Worm (Caenorhabditis elegans): ENCODE results near the gene C37E2.10.

C37E2.10 gene

DNA sequence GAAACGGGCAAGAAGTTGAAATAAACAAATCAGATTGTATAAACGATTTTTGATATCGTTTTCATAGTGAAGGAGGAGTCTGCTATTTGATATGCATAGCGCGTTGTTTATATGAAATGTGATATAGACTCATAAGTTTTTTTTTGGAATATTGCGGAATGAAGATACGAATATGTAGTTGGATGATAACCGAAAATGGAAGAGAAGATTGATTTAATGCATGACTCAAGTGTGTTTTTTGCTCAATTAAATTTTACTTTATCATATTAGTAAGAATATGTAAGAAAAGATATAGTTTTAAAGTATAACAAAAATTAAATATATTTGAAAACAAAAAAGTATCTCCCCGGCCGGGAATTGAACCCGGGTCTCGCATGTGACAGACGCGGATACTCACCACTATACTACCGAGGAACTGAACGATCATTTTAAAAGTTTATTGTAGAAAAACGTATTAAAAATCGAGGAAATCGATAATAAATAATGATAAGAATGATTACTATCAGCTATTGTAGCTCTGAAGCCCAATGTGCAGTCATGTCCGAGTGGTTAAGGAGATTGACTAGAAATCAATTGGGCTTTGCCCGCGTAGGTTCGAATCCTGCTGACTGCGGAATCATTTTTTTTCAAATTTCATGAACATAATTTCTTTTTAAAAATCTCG lies 17.0 kb upstream of the C37E2.10 start, which contains the start of gene lgc-25:
Gene lgc-25, minus strand, starts transcription at position 51 of the 664 bp plus-strand sequence.
- TF ChIP-seq lin-13 (GFP tag; optimal IDR thresholded peaks at IDR 0.05): peak; percentile 17
- TF ChIP-seq mxl-2 (GFP tag; conservative IDR thresholded peaks at IDR 0.05): no peak
- TF ChIP-seq duxl-1 (tag; optimal IDR thresholded peaks at IDR 0.05; ENCODE audit: poor library complexity): peak; percentile 59
- peak; percentile 7 for TF ChIP-seq nhr-28 (tag; optimal IDR thresholded peaks at IDR 0.05)
- TF ChIP-seq vab-7 (GFP tag; IDR thresholded peaks at IDR 0.05): peak; percentile 84
- TF ChIP-seq aly-2 (tag; optimal IDR thresholded peaks at IDR 0.05): no peak
- TF ChIP-seq unc-62 (GFP tag; optimal IDR thresholded peaks at IDR 0.05 in 1 of 2): no peak
- TF ChIP-seq unc-62 (tag; optimal IDR thresholded peaks at IDR 0.05): no peak
- TF ChIP-seq unc-39 (tag; optimal IDR thresholded peaks at IDR 0.05): no peak
- TF ChIP-seq unc-130 (GFP tag; optimal IDR thresholded peaks at IDR 0.05): no peak
- TF ChIP-seq php-3 (GFP tag; IDR thresholded peaks at IDR 0.05): peak; percentile 55; the same call in 1 of the 2 replicates
- TF ChIP-seq nhr-77 (tag; optimal IDR thresholded peaks at IDR 0.05): peak; percentile 52
- TF ChIP-seq dve-1 (tag; optimal IDR thresholded peaks at IDR 0.05; ENCODE audit: insufficient read depth): peak; percentile 63
- TF ChIP-seq spr-3 (GFP tag; optimal IDR thresholded peaks at IDR 0.05): no peak
- peak; percentile 56; the same call in 1 of the 2 replicates for TF ChIP-seq F26F4.8 (GFP tag; conservative IDR thresholded peaks at IDR 0.05)
- TF ChIP-seq ceh-20 (GFP tag; IDR thresholded peaks at IDR 0.05): peak; percentile 75
- TF ChIP-seq D1046.2 (GFP tag; IDR thresholded peaks at IDR 0.05): peak; percentile 16; the same call in 1 of the 2 replicates
- TF ChIP-seq hmg-1.1 (GFP tag; IDR thresholded peaks at IDR 0.05): peak; percentile 28; the same call in 1 of the 2 replicates
- TF ChIP-seq madf-9 (GFP tag; conservative IDR thresholded peaks at IDR 0.05): peak; percentile 70
- TF ChIP-seq lir-3 (tag; optimal IDR thresholded peaks at IDR 0.05): peak; percentile 12
- no peak for TF ChIP-seq ceh-82 (tag; optimal IDR thresholded peaks at IDR 0.05)
- TF ChIP-seq zip-2 (tag; optimal IDR thresholded peaks at IDR 0.05): no peak
- TF ChIP-seq mdl-1 (tag; optimal IDR thresholded peaks at IDR 0.05): peak in 1 of 2 experiments; percentile 19
- peak; percentile 28; the same call in 1 of the 2 replicates for TF ChIP-seq tra-1 (GFP tag; IDR thresholded peaks at IDR 0.05)
- TF ChIP-seq pha-4 (GFP tag; IDR thresholded peaks at IDR 0.05): 0 out of 2 replicates have a peak, but pooled peaks have one; percentile 48
- TF ChIP-seq pha-4 (tag; optimal IDR thresholded peaks at IDR 0.05): no peak
- peak; percentile 68 for TF ChIP-seq T26A8.4 (GFP tag; IDR thresholded peaks at IDR 0.05)
- TF ChIP-seq Y48G9A.11 (GFP tag; IDR thresholded peaks at IDR 0.05): peak; percentile 50; the same call in 1 of the 2 replicates
- TF ChIP-seq egl-27 (tag; optimal IDR thresholded peaks at IDR 0.05): no peak
- TF ChIP-seq lim-7 (GFP tag; IDR thresholded peaks at IDR 0.05): peak; percentile 81
- 0 out of 2 replicates have a peak, but pooled peaks have one; percentile 18 for TF ChIP-seq lin-1 (GFP tag; IDR thresholded peaks at IDR 0.05)
- peak; percentile 31; the same call in 1 of the 2 replicates for TF ChIP-seq mdt-29 (GFP tag; IDR thresholded peaks at IDR 0.05)
- peak; percentile 86 for TF ChIP-seq hlh-30 (tag; optimal IDR thresholded peaks at IDR 0.05; ENCODE audit: insufficient read depth)
- peak; percentile 53 for TF ChIP-seq T20F7.1 (GFP tag; optimal IDR thresholded peaks at IDR 0.05)
- 0 out of 2 replicates have a peak, but pooled peaks have one; percentile 44 for TF ChIP-seq dmd-9 (GFP tag; IDR thresholded peaks at IDR 0.05)
- TF ChIP-seq zfp-2 (tag; optimal IDR thresholded peaks at IDR 0.05): peak; percentile 18
- no peak; the same call in none of the 2 replicates for TF ChIP-seq lin-38 (GFP tag; IDR thresholded peaks at IDR 0.05)
- 0 out of 2 replicates have a peak, but pooled peaks have one; percentile 62 for TF ChIP-seq Y75B8A.6 (GFP tag; IDR thresholded peaks at IDR 0.05)
- no peak for TF ChIP-seq aha-1 (tag)
- TF ChIP-seq dmd-6 (GFP tag; IDR thresholded peaks at IDR 0.05): peak; percentile 67
- peak; percentile 47 to 81 for TF ChIP-seq daf-16 (GFP tag; optimal IDR thresholded peaks at IDR 0.05)
- TF ChIP-seq daf-16 (tag; optimal IDR thresholded peaks at IDR 0.05): peak; percentile 82
- TF ChIP-seq dmd-8 (GFP tag; IDR thresholded peaks at IDR 0.05): 0 out of 2 replicates have a peak, but pooled peaks have one; percentile 47
- peak; percentile 62 for TF ChIP-seq ctbp-1 (GFP tag; IDR thresholded peaks at IDR 0.05)
- no peak for TF ChIP-seq daf-8 (GFP tag; IDR thresholded peaks at IDR 0.05)
- 0 out of 2 replicates have a peak, but pooled peaks have one; percentile 21 for TF ChIP-seq Y105C5A.15 (GFP tag; IDR thresholded peaks at IDR 0.05)
- TF ChIP-seq nhr-25 (tag; optimal IDR thresholded peaks at IDR 0.05; ENCODE audit: borderline replicate concordance, insufficient read depth): peak; percentile 31
- TF ChIP-seq snpc-1.2 (GFP tag; IDR thresholded peaks at IDR 0.05): peak; percentile 77
- peak; percentile 65; the same call in 1 of the 2 replicates for TF ChIP-seq zfp-3 (GFP tag; conservative IDR thresholded peaks at IDR 0.05)

Measured in whole organism, L4 larva.